Worm (Caenorhabditis elegans) whole organism, L4/young adult: ENCODE measurements around the gene egl-3.

Experiments used
- W03F9.2 ChIP-seq: fragments of 150-350 bp; optimal IDR thresholded peaks from 2 replicates; lab custom pipeline; 2014; ENCODE audit warnings: missing biosample characterization, missing genetic modification characterization
- dao-5 ChIP-seq: sonication (generic microtip); optimal IDR thresholded peaks from 2 replicates; lab custom pipeline; 2016; ENCODE audit warnings: missing genotype, missing genetic modification characterization, moderate library complexity, missing compliant biosample characterization
- him-1 ChIP-seq: sonication (generic microtip); optimal IDR thresholded peaks from 2 replicates; lab custom pipeline; 2016; ENCODE audit warnings: missing genotype, missing genetic modification reagents, missing genetic modification characterization, missing compliant biosample characterization

The egl-3 gene

ce11 chrV:10173653-10174052 lies at the start of gene egl-3:
egl-3 (minus strand) TSS chrV:10173753.
- no peak for TF ChIP-seq dao-5 (tag; lab: Kevin White, UChicago)
- TF ChIP-seq him-1 (tag; lab: Kevin White, UChicago), result no peak
- no peak for TF ChIP-seq W03F9.2

ce11 chrV:10222007-10222406 lies 48.5 kb upstream of the egl-3 start, which contains the start of gene C12D8.20:
C12D8.20 (plus strand) TSS chrV:10222307.
- TF ChIP-seq him-1 (tag; lab: Kevin White, UChicago), result no peak
- TF ChIP-seq dao-5 (tag; lab: Kevin White, UChicago), result no peak
- no peak for TF ChIP-seq W03F9.2

- no peak for TF ChIP-seq him-1 (tag; lab: Kevin White, UChicago)
- TF ChIP-seq W03F9.2, result no peak
- TF ChIP-seq dao-5 (tag; lab: Kevin White, UChicago), result no peak
Observed at ce11 chrV:10221317-10221716, 47.8 kb upstream of the egl-3 start, which contains the start of the genes fipr-5 and fipr-9. fipr-5 (minus strand) TSS chrV:10221417. fipr-9 (plus strand) TSS chrV:10221662.

- TF ChIP-seq dao-5 (tag; lab: Kevin White, UChicago) (no peak), him-1 (tag; lab: Kevin White, UChicago) (no peak), W03F9.2 (no peak)
Observed at ce11 chrV:10220605-10221004, 47.1 kb upstream of the egl-3 start, which contains the start of gene C12D8.13. C12D8.13 (minus strand) TSS chrV:10220705.

- no peak for TF ChIP-seq dao-5 (tag; lab: Kevin White, UChicago)
- TF ChIP-seq W03F9.2, result no peak
- TF ChIP-seq him-1 (tag; lab: Kevin White, UChicago), result no peak
Observed at ce11 chrV:10216724-10217123, 43.2 kb upstream of the egl-3 start, which contains the start of gene ZK856.14. ZK856.14 (plus strand) TSS chrV:10217024.

ce11 chrV:10212627-10213026 lies 39.1 kb upstream of the egl-3 start, which contains the start of gene hpo-40:
hpo-40 (plus strand) TSS chrV:10212927.
- TF ChIP-seq W03F9.2 (no peak), him-1 (tag; lab: Kevin White, UChicago) (no peak), dao-5 (tag; lab: Kevin White, UChicago) (no peak)

- no peak for TF ChIP-seq W03F9.2
- TF ChIP-seq dao-5 (tag; lab: Kevin White, UChicago), result no peak
- no peak for TF ChIP-seq him-1 (tag; lab: Kevin White, UChicago)
Observed at ce11 chrV:10212027-10212426, 38.5 kb upstream of the egl-3 start, which contains the start of gene zhit-3. zhit-3 (minus strand) TSS chrV:10212127.

ce11 chrV:10210244-10210643 lies 36.7 kb upstream of the egl-3 start, which contains the start of gene tftc-3:
tftc-3 (minus strand) TSS chrV:10210344.
- no peak for TF ChIP-seq dao-5 (tag; lab: Kevin White, UChicago)

- TF ChIP-seq him-1 (tag; lab: Kevin White, UChicago) (no peak), dao-5 (tag; lab: Kevin White, UChicago) (no peak), W03F9.2 (no peak)
Observed at ce11 chrV:10206502-10206901, 32.9 kb upstream of the egl-3 start, which contains the start of gene rpc-25. rpc-25 (minus strand) TSS chrV:10206602.

- TF ChIP-seq W03F9.2, result no peak
- no peak for TF ChIP-seq him-1 (tag; lab: Kevin White, UChicago)
- TF ChIP-seq dao-5 (tag; lab: Kevin White, UChicago), result no peak
Observed at ce11 chrV:10205483-10205882, 31.9 kb upstream of the egl-3 start, which contains the start of gene ZK856.16. ZK856.16 (minus strand) TSS chrV:10205583.

- TF ChIP-seq W03F9.2 (peak; percentile 58), him-1 (tag; lab: Kevin White, UChicago) (no peak)
Observed at ce11 chrV:10204863-10205338, 31.3 kb upstream of the egl-3 start, which contains the start of the genes ZK856.19 and ZK856.11. ZK856.19 (minus strand) TSS chrV:10204913. ZK856.11 (minus strand) TSS chrV:10204938.

ce11 chrV:10203435-10204009 lies 30.0 kb upstream of the egl-3 start, which contains the start of gene chpf-1:
chpf-1 (minus strand) TSS chrV:10203485.
- TF ChIP-seq W03F9.2 (no peak), dao-5 (tag; lab: Kevin White, UChicago) (no peak), him-1 (tag; lab: Kevin White, UChicago) (no peak)

- no peak for TF ChIP-seq dao-5 (tag; lab: Kevin White, UChicago)
- TF ChIP-seq W03F9.2, result no peak
- no peak for TF ChIP-seq him-1 (tag; lab: Kevin White, UChicago)
Observed at ce11 chrV:10202340-10202739, 28.8 kb upstream of the egl-3 start.

- no peak for TF ChIP-seq him-1 (tag; lab: Kevin White, UChicago)
- TF ChIP-seq dao-5 (tag; lab: Kevin White, UChicago), result no peak
- TF ChIP-seq W03F9.2, result no peak
Observed at ce11 chrV:10201913-10202312, 28.4 kb upstream of the egl-3 start, which contains the start of gene ZK856.7. ZK856.7 (plus strand) TSS chrV:10202098.
